Worm (Caenorhabditis elegans): ENCODE results near the gene klp-4.

The klp-4 gene

DNA sequence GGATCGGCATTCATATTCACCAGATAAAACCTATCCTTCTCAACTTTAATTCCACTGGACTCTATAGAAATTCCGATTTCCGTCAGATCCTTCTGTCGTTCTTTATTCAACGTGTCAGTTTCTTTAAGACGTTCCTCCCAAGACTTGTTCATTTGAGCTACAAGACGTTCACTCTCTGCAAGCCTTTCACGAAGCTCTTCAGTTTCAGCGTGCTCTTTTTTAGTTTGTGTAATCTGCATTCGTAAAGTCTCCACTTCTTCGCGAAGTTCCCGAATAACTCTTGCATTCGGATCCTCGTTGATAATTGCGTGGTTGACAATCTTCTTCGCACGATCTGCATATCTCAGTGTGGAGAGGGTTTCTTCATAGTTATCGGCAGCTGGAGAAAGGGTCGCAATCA is 1.8 kb downstream of the klp-4 start:
- TF ChIP-seq alr-1 (tag; optimal IDR thresholded peaks at IDR 0.05) = no peak
- TF ChIP-seq nhr-12 (tag; optimal IDR thresholded peaks at IDR 0.05) = no peak
- no peak for TF ChIP-seq skn-1 (tag; optimal IDR thresholded peaks at IDR 0.05)
- TF ChIP-seq nhr-10 (tag; optimal IDR thresholded peaks at IDR 0.05) = no peak
- no peak for TF ChIP-seq ceh-82 (tag; optimal IDR thresholded peaks at IDR 0.05)
- no peak for TF ChIP-seq mab-5 (tag; optimal IDR thresholded peaks at IDR 0.05)
- no peak for TF ChIP-seq blmp-1 (tag; optimal IDR thresholded peaks at IDR 0.05; ENCODE audit: insufficient read depth)
- TF ChIP-seq F13H6.1 (tag; optimal IDR thresholded peaks at IDR 0.05) = no peak
- TF ChIP-seq ama-1 (optimal IDR thresholded peaks at IDR 0.05) = no peak
- no peak for TF ChIP-seq R02D3.7 (tag; optimal IDR thresholded peaks at IDR 0.05)
- TF ChIP-seq ZK546.5 (tag; optimal IDR thresholded peaks at IDR 0.05) = no peak

DNA sequence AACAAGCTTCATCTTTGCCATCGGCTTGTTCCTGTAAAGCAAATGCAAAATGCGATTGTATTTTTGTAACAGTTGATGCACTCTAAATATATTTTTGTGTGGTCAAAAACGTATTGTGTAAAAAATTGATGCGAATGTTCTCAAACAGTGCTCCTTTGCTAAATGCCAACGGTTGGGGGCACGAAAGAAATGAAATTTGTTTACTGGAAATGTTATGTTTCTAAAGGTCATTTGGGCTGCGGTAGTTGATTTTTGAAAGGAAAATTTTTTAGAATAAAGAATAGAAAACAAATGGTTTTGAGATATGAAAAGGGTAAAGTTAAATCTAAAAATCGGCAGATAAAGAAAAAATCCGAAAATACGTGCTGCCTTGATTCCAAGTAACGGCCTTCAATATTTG is 8.0 kb downstream of the klp-4 start, which contains the start of gene C15C7.6:
Gene C15C7.6 (minus strand): TSS at position 101 of the 400 bp plus-strand sequence.
- TF ChIP-seq ama-1 (optimal IDR thresholded peaks at IDR 0.05) (no peak), ztf-4 (tag; optimal IDR thresholded peaks at IDR 0.05) (no peak), crh-2 (tag; optimal IDR thresholded peaks at IDR 0.05) (no peak), nhr-10 (tag; optimal IDR thresholded peaks at IDR 0.05) (no peak), unc-62 (GFP tag; optimal IDR thresholded peaks at IDR 0.05) (no peak), alr-1 (tag; optimal IDR thresholded peaks at IDR 0.05) (no peak), nhr-21 (tag; optimal IDR thresholded peaks at IDR 0.05) (no peak), skn-1 (tag; optimal IDR thresholded peaks at IDR 0.05) (no peak)

DNA sequence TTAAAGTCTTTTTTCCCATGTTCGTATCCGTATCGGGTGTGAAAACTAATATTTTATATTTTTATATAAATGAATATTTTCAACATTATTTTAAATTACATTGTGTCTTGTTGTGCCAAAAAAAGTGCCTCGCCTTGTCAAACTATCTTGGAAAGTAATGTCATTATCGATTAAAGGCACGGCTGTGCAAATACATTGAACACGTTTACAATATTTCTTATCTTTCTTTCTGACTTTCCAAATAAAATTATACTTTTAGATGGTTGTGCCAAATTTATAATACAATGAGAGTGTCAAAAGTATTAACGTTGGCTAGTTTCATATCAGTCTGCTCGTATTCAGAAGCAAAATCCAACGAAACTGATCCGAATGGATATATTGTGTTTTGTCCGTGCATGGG is 12.9 kb downstream of the klp-4 start, which contains the start of gene pfut-1:
Gene pfut-1 (plus strand): TSS at position 258 of the 400 bp plus-strand sequence.
- TF ChIP-seq fos-1 (tag; optimal IDR thresholded peaks at IDR 0.05) (peak; percentile 17), lin-39 (tag; optimal IDR thresholded peaks at IDR 0.05) (no peak), unc-55 (GFP tag; optimal IDR thresholded peaks at IDR 0.05) (no peak), blmp-1 (tag; optimal IDR thresholded peaks at IDR 0.05; ENCODE audit: insufficient read depth) (no peak)

DNA sequence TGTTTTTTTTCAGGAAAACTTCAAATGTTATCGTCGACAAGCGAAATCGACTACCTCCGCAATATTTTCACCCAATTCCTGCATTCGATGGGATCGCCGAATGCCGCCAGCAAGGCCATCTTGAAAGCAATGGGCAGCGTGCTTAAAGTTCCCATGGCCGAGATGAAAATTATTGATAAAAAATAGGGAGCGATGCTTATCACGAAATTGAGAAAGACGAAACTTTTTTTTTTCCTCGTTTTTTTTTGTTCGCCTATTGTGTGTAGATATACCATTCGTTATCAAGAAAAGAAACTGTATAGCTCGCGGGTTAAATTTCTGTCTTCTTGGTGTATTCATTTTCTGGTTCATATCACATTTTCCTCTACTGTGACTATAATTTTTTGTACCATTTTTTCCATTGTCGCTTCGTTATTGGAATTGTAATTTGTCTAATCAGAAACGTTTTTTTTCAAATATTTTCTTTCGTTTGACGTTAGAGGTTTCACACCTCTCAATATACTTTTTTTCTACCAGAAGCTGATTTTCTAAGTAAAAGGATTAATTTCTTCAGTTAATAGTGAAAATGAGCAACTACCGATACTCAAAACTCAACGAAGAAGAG is 14.4 kb downstream of the klp-4 start, which contains the start of gene syx-6:
Gene syx-6 (plus strand): TSS at position 554 of the 604 bp plus-strand sequence.
- no peak for TF ChIP-seq mab-5 (tag; optimal IDR thresholded peaks at IDR 0.05)
- TF ChIP-seq lin-13 (GFP tag; optimal IDR thresholded peaks at IDR 0.05) = no peak
- TF ChIP-seq Y55F3AM.14 (GFP tag; optimal IDR thresholded peaks at IDR 0.05) = no peak
- peak; percentile 6 for TF ChIP-seq elt-1 (tag; optimal IDR thresholded peaks at IDR 0.05)

DNA sequence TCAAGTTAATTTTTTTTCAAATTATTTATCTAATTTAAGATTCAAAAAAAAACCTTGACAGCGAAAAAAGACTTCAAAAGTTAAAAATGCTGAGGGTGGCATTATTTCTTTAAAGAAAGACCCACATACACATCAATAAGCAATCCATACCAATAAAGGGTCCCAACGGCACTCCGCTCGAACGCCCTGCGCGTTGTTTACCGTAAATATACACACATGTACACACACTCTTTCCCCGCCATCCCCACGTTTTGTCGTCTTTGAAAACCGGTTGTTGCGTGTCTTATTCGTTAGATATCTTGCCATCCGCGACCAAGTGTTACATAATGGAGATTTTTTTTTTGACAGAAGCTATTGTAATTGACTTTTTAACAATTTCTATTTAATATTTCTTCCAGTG is 19.0 kb downstream of the klp-4 start, which contains the start of gene gcc-1:
Gene gcc-1 (plus strand): TSS at position 399 of the 400 bp plus-strand sequence.
- no peak for TF ChIP-seq C34F6.9 (tag; optimal IDR thresholded peaks at IDR 0.05)
- no peak for TF ChIP-seq ztf-11 (tag; optimal IDR thresholded peaks at IDR 0.05)
- TF ChIP-seq unc-55 (GFP tag; optimal IDR thresholded peaks at IDR 0.05) = peak; percentile 76
- peak; percentile 8 for TF ChIP-seq crh-2 (tag; optimal IDR thresholded peaks at IDR 0.05)
- no peak for TF ChIP-seq alr-1 (tag; optimal IDR thresholded peaks at IDR 0.05)
- no peak for TF ChIP-seq unc-39 (tag; optimal IDR thresholded peaks at IDR 0.05)
- no peak for TF ChIP-seq nhr-77 (tag; optimal IDR thresholded peaks at IDR 0.05)
- no peak for TF ChIP-seq nhr-12 (tag; optimal IDR thresholded peaks at IDR 0.05)
- TF ChIP-seq blmp-1 (tag; optimal IDR thresholded peaks at IDR 0.05; ENCODE audit: insufficient read depth) = no peak
- peak; percentile 33 for TF ChIP-seq sma-3 (GFP tag; optimal IDR thresholded peaks at IDR 0.05)
- TF ChIP-seq egl-27 (tag; optimal IDR thresholded peaks at IDR 0.05) = no peak
- TF ChIP-seq gmeb-1 (tag; optimal IDR thresholded peaks at IDR 0.05) = no peak
- peak; percentile 78 for TF ChIP-seq nhr-25 (tag; optimal IDR thresholded peaks at IDR 0.05)
- no peak for TF ChIP-seq ceh-16 (tag; optimal IDR thresholded peaks at IDR 0.05)
- TF ChIP-seq skn-1 (tag; optimal IDR thresholded peaks at IDR 0.05) = no peak
- TF ChIP-seq nhr-11 (tag; optimal IDR thresholded peaks at IDR 0.05) = no peak
- peak in 1 of 2 experiments; percentile 48 for TF ChIP-seq lsy-2 (tag; optimal IDR thresholded peaks at IDR 0.05)
- TF ChIP-seq ceh-82 (tag; optimal IDR thresholded peaks at IDR 0.05) = no peak
- no peak for TF ChIP-seq lin-39 (tag; optimal IDR thresholded peaks at IDR 0.05)
- no peak for TF ChIP-seq nhr-10 (tag; optimal IDR thresholded peaks at IDR 0.05)
- no peak for TF ChIP-seq fos-1 (tag; optimal IDR thresholded peaks at IDR 0.05)
- no peak for TF ChIP-seq peb-1 (tag; optimal IDR thresholded peaks at IDR 0.05)
- TF ChIP-seq ZK546.5 (tag; optimal IDR thresholded peaks at IDR 0.05) = no peak
- TF ChIP-seq ama-1 (optimal IDR thresholded peaks at IDR 0.05) = no peak
- no peak for TF ChIP-seq snpc-4 (tag; optimal IDR thresholded peaks at IDR 0.05)
- no peak for TF ChIP-seq aly-2 (tag; optimal IDR thresholded peaks at IDR 0.05)
- no peak for TF ChIP-seq elt-1 (tag; optimal IDR thresholded peaks at IDR 0.05)
- no peak for TF ChIP-seq zag-1 (tag; optimal IDR thresholded peaks at IDR 0.05)
- TF ChIP-seq Y55F3AM.14 (GFP tag; optimal IDR thresholded peaks at IDR 0.05) = no peak
- peak; percentile 12 for TF ChIP-seq lin-13 (GFP tag; optimal IDR thresholded peaks at IDR 0.05)
- TF ChIP-seq elt-3 (tag; optimal IDR thresholded peaks at IDR 0.05) = no peak
- TF ChIP-seq nhr-6 (tag; optimal IDR thresholded peaks at IDR 0.05) = no peak
- TF ChIP-seq sem-4 (tag; optimal IDR thresholded peaks at IDR 0.05) = peak; percentile 18
- peak; percentile 73 for TF ChIP-seq sma-9 (GFP tag; optimal IDR thresholded peaks at IDR 0.05)
- TF ChIP-seq sma-9 (tag; optimal IDR thresholded peaks at IDR 0.05) = no peak
- TF ChIP-seq dmd-4 (tag; optimal IDR thresholded peaks at IDR 0.05) = no peak
- TF ChIP-seq nhr-21 (tag; optimal IDR thresholded peaks at IDR 0.05) = peak; percentile 79
- TF ChIP-seq F13H6.1 (tag; optimal IDR thresholded peaks at IDR 0.05) = peak; percentile 45
- TF ChIP-seq nhr-23 (tag; optimal IDR thresholded peaks at IDR 0.05) = no peak

All from whole organism, L2 larva.